Worm (Caenorhabditis elegans) whole organism, early embryonic: Measurements from ENCODE around the gene F21D5.6.

Experiments used
- B0310.2 ChIP-seq: sonication (generic microtip); optimal IDR thresholded peaks from 2 replicates; lab custom pipeline; 2016; ENCODE audit warnings: mild to moderate bottlenecking, missing genetic modification characterization, missing compliant biosample characterization
- F13C5.2 ChIP-seq: sonication (generic microtip); optimal IDR thresholded peaks from 2 replicates; lab custom pipeline; 2017; ENCODE audit warnings: mild to moderate bottlenecking, missing genetic modification characterization, inconsistent platforms, missing compliant biosample characterization
- aly-1 ChIP-seq: sonication (generic microtip); optimal IDR thresholded peaks from 2 replicates; lab custom pipeline; 2016; ENCODE audit warnings: missing genetic modification characterization, missing compliant biosample characterization
- ama-1 ChIP-seq: fragments of 150-350 bp; optimal IDR thresholded peaks from 2 replicates; lab custom pipeline; 2014
- ceh-36 ChIP-seq: sonication (generic microtip); optimal IDR thresholded peaks from 2 replicates; lab custom pipeline; 2016; ENCODE audit warnings: missing genetic modification characterization, inconsistent platforms, missing compliant biosample characterization
- flt-1 ChIP-seq: fragments of 200-800 bp; sonication (Bioruptor generic); IDR thresholded peaks from 2 replicates; pipeline ENCODE4 v1.3.6; 2022; ENCODE audit warnings: missing genetic modification characterization, missing compliant biosample characterization
- hmbx-1 ChIP-seq: sonication (generic microtip); optimal IDR thresholded peaks from 2 replicates; lab custom pipeline; 2016; ENCODE audit warnings: mild to moderate bottlenecking, missing genetic modification characterization, missing compliant biosample characterization
- hmg-4 ChIP-seq: fragments of 200-800 bp; sonication (Bioruptor generic); optimal IDR thresholded peaks from 2 replicates; lab custom pipeline; 2018; ENCODE audit warnings: mild to moderate bottlenecking, missing genetic modification characterization, missing compliant biosample characterization
- pes-1 ChIP-seq: fragments of 200-800 bp; sonication (Bioruptor generic); IDR thresholded peaks from 2 replicates; pipeline ENCODE4 v1.3.6; 2022; ENCODE audit warnings: missing genetic modification reagents, missing genetic modification characterization, missing compliant biosample characterization
- scrt-1 ChIP-seq: fragments of 200-800 bp; sonication (Bioruptor generic); IDR thresholded peaks from 2 replicates; pipeline ENCODE4 v1.3.6; 2022; ENCODE audit warnings: missing genetic modification characterization, missing compliant biosample characterization
- sea-1 ChIP-seq: fragments of 200-800 bp; sonication (Bioruptor generic); conservative IDR thresholded peaks from 2 replicates; pipeline ENCODE4 v1.3.6; 2022; ENCODE audit warnings: missing genetic modification characterization, missing compliant biosample characterization
- tbx-11 ChIP-seq: fragments of 200-800 bp; sonication (Bioruptor generic); IDR thresholded peaks from 2 replicates; pipeline ENCODE4 v1.3.6; 2022; ENCODE audit warnings: missing genetic modification characterization, missing compliant biosample characterization
- tra-4 ChIP-seq: sonication (generic microtip); optimal IDR thresholded peaks from 2 replicates; lab custom pipeline; 2017; ENCODE audit warnings: missing genetic modification characterization, missing compliant biosample characterization

ce11 chrIV:8786654-8787053 lies 45.5 kb upstream of the F21D5.6 start, which contains the start of gene C33D9.8:
- TF ChIP-seq tra-4 (tag; lab: Kevin White, UChicago) (no peak), ceh-36 (tag; lab: Kevin White, UChicago) (no peak), ama-1 (lab: Kevin White, UChicago) (no peak), flt-1 (no peak), B0310.2 (no peak), tbx-11 (GFP tag; lab: Robert Waterston, UW) (no peak), hmg-4 (GFP tag; lab: Kevin White, UChicago) (no peak), sea-1 (no peak), hmbx-1 (no peak), pes-1 (GFP tag; lab: Robert Waterston, UW) (no peak), F13C5.2 (tag; lab: Kevin White, UChicago) (no peak), scrt-1 (no peak), aly-1 (no peak)
